Worm (Caenorhabditis elegans): Measurements from ENCODE around the gene col-33.

ce11 chrIV:4235315-4236024 is 27.6 kb upstream of the col-33 start, which contains the start of the genes zipt-2.2 and dpy-13:
- no peak for TF ChIP-seq dpl-1 (GFP tag; optimal IDR thresholded peaks at IDR 0.05)
- TF ChIP-seq lin-15B (tag; optimal IDR thresholded peaks at IDR 0.05), result no peak
- TF ChIP-seq ztf-4 (tag; optimal IDR thresholded peaks at IDR 0.05), result no peak
- no peak for TF ChIP-seq aha-1 (tag; optimal IDR thresholded peaks at IDR 0.05)
- no peak for TF ChIP-seq unc-30 (tag; optimal IDR thresholded peaks at IDR 0.05)
- no peak for TF ChIP-seq blmp-1 (tag; optimal IDR thresholded peaks at IDR 0.05)
- no peak for TF ChIP-seq aly-2 (tag; optimal IDR thresholded peaks at IDR 0.05)
- no peak for TF ChIP-seq lin-14 (GFP tag; optimal IDR thresholded peaks at IDR 0.05)
- no peak for TF ChIP-seq sptf-1 (tag; optimal IDR thresholded peaks at IDR 0.05)
- no peak for TF ChIP-seq ama-1 (optimal IDR thresholded peaks at IDR 0.05)
- TF ChIP-seq ceh-82 (tag; optimal IDR thresholded peaks at IDR 0.05), result no peak
- no peak for TF ChIP-seq tbx-2 (tag; optimal IDR thresholded peaks at IDR 0.05)

Measured in whole organism, L1 larva.